Fruit fly (Drosophila melanogaster): ENCODE measurements around the gene CG2865.

CG2865 gene

DNA sequence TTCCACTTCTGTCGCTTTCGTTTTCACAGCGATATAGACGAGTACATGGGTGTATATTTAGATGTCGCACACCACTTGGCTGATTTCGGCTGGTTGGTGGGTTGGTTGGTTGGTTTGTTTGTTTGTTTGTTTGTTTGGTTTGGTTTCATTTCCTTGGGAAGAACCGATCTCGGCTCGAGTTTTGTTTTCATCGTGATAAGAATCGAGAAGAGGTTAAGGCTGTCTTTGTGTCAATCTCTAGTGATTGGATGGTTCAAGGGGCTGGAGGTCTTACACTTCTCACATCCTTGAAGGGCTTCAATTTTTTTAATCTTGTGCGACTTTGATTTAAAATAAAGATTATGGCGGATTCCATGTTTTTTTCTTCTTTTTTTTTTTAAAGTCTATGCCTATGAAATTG is 39.6 kb upstream of the CG2865 start:
- no peak for TF ChIP-seq CG12768 (GFP tag; optimal IDR thresholded peaks at IDR 0.05)
- no peak for TF ChIP-seq cic (GFP tag; optimal IDR thresholded peaks at IDR 0.05)
- TF ChIP-seq Hr96 (GFP tag; optimal IDR thresholded peaks at IDR 0.05) = no peak
- TF ChIP-seq cnc (optimal IDR thresholded peaks at IDR 0.05) = no peak
- no peak for TF ChIP-seq ovo (GFP tag; optimal IDR thresholded peaks at IDR 0.05)
- TF ChIP-seq bab1 (GFP tag; optimal IDR thresholded peaks at IDR 0.05) = no peak
- no peak for TF ChIP-seq CG1620 (GFP tag; optimal IDR thresholded peaks at IDR 0.05)
- TF ChIP-seq toe (GFP tag; optimal IDR thresholded peaks at IDR 0.05) = no peak

dm6 chrX:2329312-2329711 is 36.1 kb upstream of the CG2865 start:
- TF ChIP-seq CG1620 (GFP tag; optimal IDR thresholded peaks at IDR 0.05) (no peak), tj (GFP tag; optimal IDR thresholded peaks at IDR 0.05) (no peak), Clk (GFP tag; optimal IDR thresholded peaks at IDR 0.05) (no peak), CG7045 (GFP tag; optimal IDR thresholded peaks at IDR 0.05) (no peak), CG11617 (GFP tag; optimal IDR thresholded peaks at IDR 0.05) (no peak), cic (GFP tag; optimal IDR thresholded peaks at IDR 0.05) (no peak), kay (GFP tag; ENCODE audit: borderline replicate concordance) (no peak), CG12768 (GFP tag; optimal IDR thresholded peaks at IDR 0.05) (no peak), CG7101 (tag; optimal IDR thresholded peaks at IDR 0.05) (no peak), ovo (GFP tag; optimal IDR thresholded peaks at IDR 0.05) (no peak), Mnt (GFP tag; optimal IDR thresholded peaks at IDR 0.05) (no peak), bab1 (GFP tag; optimal IDR thresholded peaks at IDR 0.05) (no peak), CG5204 (GFP tag; optimal IDR thresholded peaks at IDR 0.05) (no peak), cnc (optimal IDR thresholded peaks at IDR 0.05) (no peak), toe (GFP tag; optimal IDR thresholded peaks at IDR 0.05) (no peak), Crg-1 (GFP tag; optimal IDR thresholded peaks at IDR 0.05) (no peak), CG33017 (tag; optimal IDR thresholded peaks at IDR 0.05) (no peak), pad (GFP tag; optimal IDR thresholded peaks at IDR 0.05) (no peak), CG14711 (tag; optimal IDR thresholded peaks at IDR 0.05) (no peak)

DNA sequence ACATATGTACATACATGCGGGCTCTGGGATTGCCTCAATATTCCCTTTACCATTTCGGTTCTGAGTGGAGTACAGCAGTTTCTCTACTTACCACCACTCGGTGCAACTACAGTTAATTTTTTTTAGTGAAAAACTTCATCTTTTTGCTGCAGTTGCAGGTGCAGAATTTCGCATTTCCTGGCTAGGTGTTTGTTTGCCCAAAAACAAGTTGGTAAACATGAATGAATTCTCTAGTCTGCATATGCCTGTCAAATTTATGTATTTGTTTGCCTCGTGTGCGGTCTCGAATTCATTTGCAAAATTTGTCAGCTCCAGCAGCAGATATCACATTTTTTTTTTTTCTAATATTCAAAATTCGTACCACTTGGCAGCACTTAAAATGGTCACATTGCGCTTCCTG is 33.6 kb upstream of the CG2865 start, which contains the start of gene CG2854:
TSS of gene CG2854 (plus strand) at position 301 of the 400 bp plus-strand sequence.
- no peak for TF ChIP-seq ovo (GFP tag; optimal IDR thresholded peaks at IDR 0.05)
- no peak for TF ChIP-seq bab1 (GFP tag; optimal IDR thresholded peaks at IDR 0.05)
- no peak for TF ChIP-seq toe (GFP tag; optimal IDR thresholded peaks at IDR 0.05)
- TF ChIP-seq Crg-1 (GFP tag; optimal IDR thresholded peaks at IDR 0.05) = no peak
- no peak for TF ChIP-seq Mnt (GFP tag; optimal IDR thresholded peaks at IDR 0.05)
- no peak for TF ChIP-seq cic (GFP tag; optimal IDR thresholded peaks at IDR 0.05)
- TF ChIP-seq kay (GFP tag; ENCODE audit: borderline replicate concordance) = no peak
- no peak for TF ChIP-seq cnc (optimal IDR thresholded peaks at IDR 0.05)
- TF ChIP-seq CG5204 (GFP tag; optimal IDR thresholded peaks at IDR 0.05) = no peak
- TF ChIP-seq CG12768 (GFP tag; optimal IDR thresholded peaks at IDR 0.05) = no peak
- no peak for TF ChIP-seq CG7045 (GFP tag; optimal IDR thresholded peaks at IDR 0.05)
- TF ChIP-seq CG11617 (GFP tag; optimal IDR thresholded peaks at IDR 0.05) = no peak
- no peak for TF ChIP-seq Hr96 (GFP tag; optimal IDR thresholded peaks at IDR 0.05)
- TF ChIP-seq CG7101 (tag; optimal IDR thresholded peaks at IDR 0.05) = no peak
- no peak for TF ChIP-seq pad (GFP tag; optimal IDR thresholded peaks at IDR 0.05)
- no peak for TF ChIP-seq CG1620 (GFP tag; optimal IDR thresholded peaks at IDR 0.05)
- TF ChIP-seq tj (GFP tag; optimal IDR thresholded peaks at IDR 0.05) = no peak
- no peak for TF ChIP-seq Clk (GFP tag; optimal IDR thresholded peaks at IDR 0.05)

dm6 chrX:2325658-2326245 is 32.5 kb upstream of the CG2865 start, which contains the start of gene CG14050:
Gene CG14050, minus strand, starts transcription at chrX:2326217.
- TF ChIP-seq CG7101 (tag; optimal IDR thresholded peaks at IDR 0.05) (no peak), pad (GFP tag; optimal IDR thresholded peaks at IDR 0.05) (no peak), Hr96 (GFP tag; optimal IDR thresholded peaks at IDR 0.05) (no peak), Clk (GFP tag; optimal IDR thresholded peaks at IDR 0.05) (no peak), kay (GFP tag; ENCODE audit: borderline replicate concordance) (no peak), CG12768 (GFP tag; optimal IDR thresholded peaks at IDR 0.05) (no peak), CG5204 (GFP tag; optimal IDR thresholded peaks at IDR 0.05) (no peak), Mnt (GFP tag; optimal IDR thresholded peaks at IDR 0.05) (no peak), cnc (optimal IDR thresholded peaks at IDR 0.05) (no peak), toe (GFP tag; optimal IDR thresholded peaks at IDR 0.05) (no peak), Crg-1 (GFP tag; optimal IDR thresholded peaks at IDR 0.05) (no peak), tj (GFP tag; optimal IDR thresholded peaks at IDR 0.05) (no peak), CG33017 (tag; optimal IDR thresholded peaks at IDR 0.05) (no peak), CG11617 (GFP tag; optimal IDR thresholded peaks at IDR 0.05) (no peak), cic (GFP tag; optimal IDR thresholded peaks at IDR 0.05) (no peak), CG1620 (GFP tag; optimal IDR thresholded peaks at IDR 0.05) (no peak), CG7045 (GFP tag; optimal IDR thresholded peaks at IDR 0.05) (no peak), CG14711 (tag; optimal IDR thresholded peaks at IDR 0.05) (no peak), ovo (GFP tag; optimal IDR thresholded peaks at IDR 0.05) (no peak), bab1 (GFP tag; optimal IDR thresholded peaks at IDR 0.05) (no peak)

dm6 chrX:2323661-2324293 is 30.6 kb upstream of the CG2865 start:
- TF ChIP-seq Crg-1 (GFP tag; optimal IDR thresholded peaks at IDR 0.05) (no peak), Clk (GFP tag; optimal IDR thresholded peaks at IDR 0.05) (no peak), CG12768 (GFP tag; optimal IDR thresholded peaks at IDR 0.05) (no peak), cic (GFP tag; optimal IDR thresholded peaks at IDR 0.05) (no peak), CG1620 (GFP tag; optimal IDR thresholded peaks at IDR 0.05) (no peak), pad (GFP tag; optimal IDR thresholded peaks at IDR 0.05) (no peak), tj (GFP tag; optimal IDR thresholded peaks at IDR 0.05) (no peak), CG14711 (tag; optimal IDR thresholded peaks at IDR 0.05) (no peak), Mnt (GFP tag; optimal IDR thresholded peaks at IDR 0.05) (no peak), Hr96 (GFP tag; optimal IDR thresholded peaks at IDR 0.05) (no peak), toe (GFP tag; optimal IDR thresholded peaks at IDR 0.05) (no peak), CG5204 (GFP tag; optimal IDR thresholded peaks at IDR 0.05) (no peak), CG33017 (tag; optimal IDR thresholded peaks at IDR 0.05) (no peak), kay (GFP tag; ENCODE audit: borderline replicate concordance) (no peak), CG7101 (tag; optimal IDR thresholded peaks at IDR 0.05) (no peak)
